Fruit fly (Drosophila melanogaster) whole organism, embryonic: ENCODE measurements around the gene CG13408.

Experiments
- CG10321 ChIP-seq: fragments of 200-800 bp; sonication (Bioruptor generic); IDR thresholded peaks from 2 replicates; pipeline ENCODE4 v1.3.6; 2022; ENCODE audit warnings: missing biosample characterization, missing genetic modification characterization
- CG10565 ChIP-seq: fragments of 200-800 bp; sonication (Bioruptor generic); optimal IDR thresholded peaks from 3 replicates; lab custom pipeline; 2016; ENCODE audit warnings: missing biosample characterization, mild to moderate bottlenecking, missing genetic modification characterization
- CG12659 ChIP-seq: fragments of 200-800 bp; sonication (Bioruptor generic); optimal IDR thresholded peaks from 3 replicates; lab custom pipeline; 2017; ENCODE audit warnings: mild to moderate bottlenecking, missing biosample characterization, missing genetic modification reagents, missing genetic modification characterization
- CG12744 ChIP-seq: fragments of 200-800 bp; sonication (Bioruptor generic); optimal IDR thresholded peaks from 2 replicates; lab custom pipeline; 2016; ENCODE audit warnings: missing biosample characterization, missing genetic modification characterization
- CG13894 ChIP-seq: fragments of 200-800 bp; sonication (Bioruptor generic); optimal IDR thresholded peaks from 3 replicates; lab custom pipeline; 2018; ENCODE audit warnings: missing biosample characterization, mild to moderate bottlenecking, missing genetic modification characterization, moderate library complexity
- CG15514 ChIP-seq: fragments of 200-800 bp; sonication (Bioruptor generic); optimal IDR thresholded peaks from 3 replicates; lab custom pipeline; 2017; ENCODE audit warnings: missing biosample characterization, missing genetic modification characterization, mild to moderate bottlenecking, moderate library complexity, missing genetic modification reagents
- CG1602 ChIP-seq: fragments of 200-800 bp; sonication (Bioruptor generic); optimal IDR thresholded peaks from 3 replicates; lab custom pipeline; 2016; ENCODE audit warnings: missing biosample characterization, missing genetic modification characterization
- CG18011 ChIP-seq: fragments of 200-800 bp; sonication (Bioruptor generic); optimal IDR thresholded peaks from 2 replicates; lab custom pipeline; 2017; ENCODE audit warnings: missing biosample characterization, missing genetic modification characterization, mild to moderate bottlenecking, moderate library complexity, missing genotype
- CG2875 ChIP-seq: fragments of 200-800 bp; sonication (Bioruptor generic); optimal IDR thresholded peaks from 2 replicates; lab custom pipeline; 2017; ENCODE audit warnings: missing biosample characterization, mild to moderate bottlenecking, missing genetic modification characterization, missing genetic modification reagents
- CG2889 ChIP-seq: fragments of 200-800 bp; sonication (Bioruptor generic); IDR thresholded peaks from 3 replicates; pipeline ENCODE4 v1.3.6; 2022; ENCODE audit warnings: missing biosample characterization, missing genetic modification characterization
- CG30431 ChIP-seq: fragments of 200-800 bp; sonication (Bioruptor generic); optimal IDR thresholded peaks from 2 replicates; lab custom pipeline; 2017; ENCODE audit warnings: missing biosample characterization, missing genetic modification characterization
- CG42726 ChIP-seq: fragments of 200-800 bp; sonication (Bioruptor generic); IDR thresholded peaks from 2 replicates; pipeline ENCODE4 v1.3.6; 2022; ENCODE audit warnings: missing biosample characterization, missing genetic modification characterization; ENCODE audit not compliant: partially characterized antibody
- CG7372 ChIP-seq: fragments of 200-800 bp; sonication (Bioruptor generic); IDR thresholded peaks from 2 replicates; pipeline ENCODE4 v1.3.6; 2022; ENCODE audit warnings: missing biosample characterization, missing genetic modification characterization
- CG7786 ChIP-seq: fragments of 200-800 bp; sonication (Bioruptor generic); optimal IDR thresholded peaks from 2 replicates; lab custom pipeline; 2016; ENCODE audit warnings: missing biosample characterization, missing genetic modification characterization
- CG7987 ChIP-seq: fragments of 200-800 bp; sonication (Bioruptor generic); optimal IDR thresholded peaks from 2 replicates; lab custom pipeline; 2018; ENCODE audit warnings: missing biosample characterization, mild to moderate bottlenecking, missing genetic modification characterization, moderate library complexity
- Ets97D ChIP-seq: fragments of 200-800 bp; sonication (Bioruptor generic); optimal IDR thresholded peaks from 3 replicates; lab custom pipeline; 2016; ENCODE audit warnings: missing biosample characterization, missing genetic modification characterization
- Gsc ChIP-seq: fragments of 200-800 bp; sonication (Bioruptor generic); IDR thresholded peaks from 2 replicates; pipeline ENCODE4 v1.3.6; 2022; ENCODE audit warnings: missing biosample characterization, missing genetic modification characterization
- Gug ChIP-seq: fragments of 200-800 bp; sonication (Bioruptor generic); IDR thresholded peaks from 4 replicates; pipeline ENCODE4 v1.3.6; 2022; ENCODE audit warnings: missing biosample characterization, missing genetic modification characterization
- H2.0 ChIP-seq: fragments of 200-800 bp; sonication (Bioruptor generic); IDR thresholded peaks from 2 replicates; pipeline ENCODE4 v1.3.6; 2022; ENCODE audit warnings: missing biosample characterization, missing genetic modification characterization
- Jarid2 ChIP-seq: fragments of 200-800 bp; sonication (Bioruptor generic); optimal IDR thresholded peaks from 3 replicates; lab custom pipeline; 2017; ENCODE audit warnings: mild to moderate bottlenecking, missing biosample characterization, missing genetic modification reagents, missing genetic modification characterization
- MBD-R2 ChIP-seq: fragments of 200-800 bp; sonication (Bioruptor generic); IDR thresholded peaks from 2 replicates; pipeline ENCODE4 v1.3.6; 2022; ENCODE audit warnings: missing biosample characterization, missing genetic modification characterization
- MESR4 ChIP-seq: fragments of 200-800 bp; sonication (Bioruptor generic); optimal IDR thresholded peaks from 2 replicates; lab custom pipeline; 2018; ENCODE audit warnings: missing biosample characterization, mild to moderate bottlenecking, missing genetic modification characterization, moderate library complexity
- Nf-YA ChIP-seq: fragments of 200-800 bp; sonication (Bioruptor generic); IDR thresholded peaks from 2 replicates; pipeline ENCODE4 v1.3.6; 2022; ENCODE audit warnings: missing biosample characterization, missing genetic modification characterization
- Poxn ChIP-seq: fragments of 200-800 bp; sonication (Bioruptor generic); IDR thresholded peaks from 2 replicates; pipeline ENCODE4 v1.3.6; 2022; ENCODE audit warnings: missing biosample characterization, missing genetic modification characterization
- Rfx ChIP-seq: fragments of 200-800 bp; sonication (Bioruptor generic); IDR thresholded peaks from 2 replicates; pipeline ENCODE4 v1.3.6; 2022; ENCODE audit warnings: missing biosample characterization, missing genetic modification characterization
- abd-A ChIP-seq: fragments of 200-800 bp; sonication (Bioruptor generic); optimal IDR thresholded peaks from 3 replicates; lab custom pipeline; 2019; ENCODE audit warnings: missing biosample characterization, mild to moderate bottlenecking, missing genetic modification characterization, moderate library complexity
- bbx ChIP-seq: fragments of 200-800 bp; sonication (Bioruptor generic); IDR thresholded peaks from 2 replicates; pipeline ENCODE4 v1.3.6; 2022; ENCODE audit warnings: missing biosample characterization, missing genetic modification characterization; ENCODE audit not compliant: partially characterized antibody
- ci ChIP-seq: fragments of 200-800 bp; sonication (Bioruptor generic); IDR thresholded peaks from 3 replicates; pipeline ENCODE4 v1.3.6; 2022; ENCODE audit warnings: missing biosample characterization, missing genetic modification characterization
- ewg ChIP-seq: fragments of 200-800 bp; sonication (Bioruptor generic); optimal IDR thresholded peaks from 3 replicates; lab custom pipeline; 2017; ENCODE audit warnings: mild to moderate bottlenecking, missing biosample characterization, missing genetic modification reagents, missing genetic modification characterization
- jing ChIP-seq: fragments of 200-800 bp; sonication (Bioruptor generic); optimal IDR thresholded peaks from 2 replicates; lab custom pipeline; 2018; ENCODE audit warnings: missing biosample characterization, mild to moderate bottlenecking, missing genetic modification characterization
- onecut ChIP-seq: fragments of 200-800 bp; sonication (Bioruptor generic); IDR thresholded peaks from 2 replicates; pipeline ENCODE4 v1.3.6; 2022; ENCODE audit warnings: missing biosample characterization, missing genetic modification characterization
- psq ChIP-seq: fragments of 200-800 bp; sonication (Bioruptor generic); optimal IDR thresholded peaks from 2 replicates; lab custom pipeline; 2017; ENCODE audit warnings: missing biosample characterization, missing genetic modification characterization
- scrt ChIP-seq: fragments of 200-800 bp; sonication (Bioruptor generic); optimal IDR thresholded peaks from 2 replicates; lab custom pipeline; 2018; ENCODE audit warnings: missing biosample characterization, mild to moderate bottlenecking, missing genetic modification characterization, moderate library complexity
- sima ChIP-seq: fragments of 200-800 bp; sonication (Bioruptor generic); optimal IDR thresholded peaks from 2 replicates; lab custom pipeline; 2016; ENCODE audit warnings: missing biosample characterization, missing genetic modification characterization
- sob ChIP-seq: fragments of 200-800 bp; sonication (Bioruptor generic); IDR thresholded peaks from 2 replicates; pipeline ENCODE4 v1.3.6; 2022; ENCODE audit warnings: missing biosample characterization, missing genetic modification characterization
- stwl ChIP-seq: fragments of 200-800 bp; sonication (Bioruptor generic); optimal IDR thresholded peaks from 3 replicates; lab custom pipeline; 2018; ENCODE audit warnings: missing biosample characterization, mild to moderate bottlenecking, missing genetic modification characterization, moderate library complexity
- tgo ChIP-seq: fragments of 200-800 bp; sonication (Bioruptor generic); IDR thresholded peaks from 3 replicates; pipeline ENCODE4 v1.3.6; 2022; ENCODE audit warnings: missing biosample characterization, missing genetic modification characterization
- tll ChIP-seq, 2 experiments: fragments of 200-800 bp in 1 of 2; fragments of >200 bp in 1 of 2; sonication (Bioruptor generic) in 1 of 2; optimal IDR thresholded peaks; 2 replicates each; lab custom pipeline; 2017 to 2019; ENCODE audit warnings: missing biosample characterization in 2 of 2, missing genetic modification characterization in 2 of 2, mild to moderate bottlenecking in 1 of 2, moderate library complexity in 1 of 2
- vnd ChIP-seq: fragments of 200-800 bp; sonication (Bioruptor generic); IDR thresholded peaks from 3 replicates; pipeline ENCODE4 v1.3.6; 2022; ENCODE audit warnings: missing biosample characterization, missing genetic modification characterization; ENCODE audit not compliant: partially characterized antibody

Gene CG13408

dm6 chr3R:22080161-22080560 lies at the start of gene CG13408:
TSS of gene CG13408 (plus strand) at chr3R:22080382.
- TF ChIP-seq CG12659 (GFP tag; lab: Kevin White, UChicago): no peak
- TF ChIP-seq abd-A: peak; percentile 62
- TF ChIP-seq scrt (GFP tag; lab: Kevin White, UChicago): peak; percentile 94
- TF ChIP-seq ci (GFP tag; lab: Robert Waterston, UW): no peak
- TF ChIP-seq bbx (GFP tag; lab: Robert Waterston, UW): no peak
- TF ChIP-seq CG2875 (GFP tag; lab: Kevin White, UChicago): no peak
- TF ChIP-seq vnd: no peak
- peak; percentile 32; the same call in 1 of the 2 replicates for TF ChIP-seq sob (GFP tag; lab: Robert Waterston, UW)
- peak; percentile 25 for TF ChIP-seq stwl (tag; lab: Kevin White, UChicago)
- TF ChIP-seq CG13894 (tag; lab: Kevin White, UChicago): peak; percentile 55
- peak; percentile 49 for TF ChIP-seq Jarid2
- TF ChIP-seq CG42726: peak; percentile 18; the same call in 1 of the 2 replicates
- TF ChIP-seq ewg (GFP tag; lab: Kevin White, UChicago): peak; percentile 68
- peak in 1 of 2 experiments; percentile 9 for TF ChIP-seq tll (GFP tag; optimal IDR thresholded peaks at IDR 0.05; lab: Kevin White, UChicago)
- TF ChIP-seq CG10321: no peak
- TF ChIP-seq, all 482 proteins: peak for 9

- no peak for TF ChIP-seq Gug (GFP tag; lab: Robert Waterston, UW)
- TF ChIP-seq CG10565 (GFP tag; lab: Kevin White, UChicago): no peak
- TF ChIP-seq Poxn (GFP tag; lab: Robert Waterston, UW): no peak
- peak; percentile 21; the same call in 1 of the 2 replicates for TF ChIP-seq MBD-R2 (GFP tag; lab: Robert Waterston, UW)
- no peak for TF ChIP-seq Rfx (GFP tag; lab: Robert Waterston, UW)
- TF ChIP-seq CG30431: no peak
- TF ChIP-seq MESR4: peak; percentile 10
- TF ChIP-seq CG7987 (GFP tag; lab: Kevin White, UChicago): no peak
- no peak for TF ChIP-seq Jarid2
- TF ChIP-seq CG15514 (GFP tag; lab: Kevin White, UChicago): no peak
- TF ChIP-seq CG2889 (GFP tag; lab: Robert Waterston, UW): no peak
- TF ChIP-seq CG7372 (GFP tag; lab: Robert Waterston, UW): no peak
- TF ChIP-seq tgo (GFP tag; lab: Robert Waterston, UW): no peak
- TF ChIP-seq sima: no peak
- peak; percentile 97 for TF ChIP-seq onecut (GFP tag; lab: Robert Waterston, UW)
- peak; percentile 78 for TF ChIP-seq ewg (GFP tag; lab: Kevin White, UChicago)
- TF ChIP-seq CG1602 (GFP tag; lab: Kevin White, UChicago): no peak
- TF ChIP-seq Ets97D (GFP tag; lab: Kevin White, UChicago): no peak
- no peak for TF ChIP-seq psq (GFP tag; lab: Kevin White, UChicago)
- no peak for TF ChIP-seq Gsc (GFP tag; lab: Robert Waterston, UW)
- no peak for TF ChIP-seq Nf-YA
- no peak for TF ChIP-seq jing (GFP tag; lab: Kevin White, UChicago)
- no peak for TF ChIP-seq CG7786
- TF ChIP-seq CG12744 (GFP tag; lab: Kevin White, UChicago): no peak
- TF ChIP-seq H2.0: no peak
- no peak for TF ChIP-seq CG18011 (GFP tag; lab: Kevin White, UChicago)
- TF ChIP-seq, all 482 proteins: peak for 4
Measured at dm6 chr3R:22031738-22032137, 48.4 kb upstream of the CG13408 start, which contains the start of gene CG13409. TSS of gene CG13409 (minus strand) at chr3R:22031900.
